Worm (Caenorhabditis elegans) whole organism, L1 larva: ENCODE results near the gene slc-17.1.

Experiments
- C16A3.4 ChIP-seq: fragments of 150-350 bp; optimal IDR thresholded peaks from 2 replicates; lab custom pipeline; 2014; ENCODE audit warnings: missing biosample characterization, missing genetic modification characterization
- ama-1 ChIP-seq: fragments of 150-350 bp; optimal IDR thresholded peaks from 2 replicates; lab custom pipeline; 2014
- blmp-1 ChIP-seq: fragments of 150-350 bp; optimal IDR thresholded peaks from 2 replicates; lab custom pipeline; 2014; ENCODE audit warnings: missing biosample characterization, missing genetic modification characterization
- ceh-63 ChIP-seq: fragments of 200-800 bp; sonication (Bioruptor generic); optimal IDR thresholded peaks from 2 replicates; lab custom pipeline; 2018; ENCODE audit warnings: mild to moderate bottlenecking, missing genetic modification characterization, missing compliant biosample characterization
- ceh-82 ChIP-seq, 3 experiments: fragments of 150-350 bp in 1 of 3; sonication (generic microtip) in 2 of 3; optimal IDR thresholded peaks; 2 replicates each; lab custom pipeline; 2014 to 2017; ENCODE audit warnings: missing biosample characterization in 3 of 3, missing genetic modification characterization in 3 of 3
- ceh-88 ChIP-seq: fragments of 200-800 bp; sonication (Bioruptor generic); IDR thresholded peaks from 2 replicates; pipeline ENCODE4 v1.3.6; 2022; ENCODE audit warnings: missing genetic modification characterization, missing compliant biosample characterization
- ceh-90 ChIP-seq: sonication (generic microtip); optimal IDR thresholded peaks from 2 replicates; lab custom pipeline; 2016; ENCODE audit warnings: missing genetic modification characterization, missing compliant biosample characterization
- dpl-1 ChIP-seq, 3 experiments: fragments of 150-350 bp in 2 of 3; sonication (generic microtip) in 1 of 3; optimal IDR thresholded peaks; 2 replicates each; lab custom pipeline; 2014 to 2017; ENCODE audit warnings: missing biosample characterization in 3 of 3, missing genetic modification characterization in 3 of 3, missing genetic modification reagents in 3 of 3
- dsc-1 ChIP-seq: sonication (generic microtip); optimal IDR thresholded peaks from 2 replicates; lab custom pipeline; 2016; ENCODE audit warnings: mild to moderate bottlenecking, missing genetic modification characterization, missing compliant biosample characterization
- elt-2 ChIP-seq: sonication (generic microtip); optimal IDR thresholded peaks from 2 replicates; lab custom pipeline; 2016; ENCODE audit warnings: missing genetic modification characterization, mild to moderate bottlenecking, inconsistent platforms, missing compliant biosample characterization, missing genetic modification reagents
- elt-3 ChIP-seq, 6 experiments: fragments of 150-350 bp in 1 of 6; sonication (generic microtip); optimal IDR thresholded peaks; 2 replicates each; lab custom pipeline; 2017 to 2018; ENCODE audit warnings: missing biosample characterization in 6 of 6, missing genetic modification characterization in 6 of 6, inconsistent platforms in 1 of 6
- fos-1 ChIP-seq: fragments of 150-350 bp; optimal IDR thresholded peaks from 2 replicates; lab custom pipeline; 2014; ENCODE audit warnings: missing biosample characterization, missing genetic modification characterization
- grh-1 ChIP-seq: fragments of 200-800 bp; sonication (Bioruptor generic); IDR thresholded peaks from 2 replicates; pipeline ENCODE4 v1.3.6; 2022; ENCODE audit warnings: missing genetic modification reagents, missing genetic modification characterization, missing compliant biosample characterization
- hpl-2 ChIP-seq: fragments of 150-350 bp; optimal IDR thresholded peaks from 2 replicates; lab custom pipeline; 2014; ENCODE audit warnings: missing biosample characterization, missing genetic modification reagents, missing genetic modification characterization
- lin-14 ChIP-seq: fragments of 200-800 bp; sonication (Bioruptor generic); optimal IDR thresholded peaks from 2 replicates; lab custom pipeline; 2018; ENCODE audit warnings: mild to moderate bottlenecking, missing genetic modification characterization, moderate library complexity, missing compliant biosample characterization
- lin-35 ChIP-seq, 2 experiments: fragments of 150-350 bp; optimal IDR thresholded peaks; 2 replicates each; lab custom pipeline; 2014; ENCODE audit warnings: missing biosample characterization in 2 of 2, missing genetic modification characterization in 2 of 2, missing genetic modification reagents in 2 of 2
- mab-9 ChIP-seq: fragments of 200-800 bp; sonication (Bioruptor generic); IDR thresholded peaks from 2 replicates; pipeline ENCODE4 v1.3.6; 2022; ENCODE audit warnings: missing genetic modification reagents, missing genetic modification characterization, missing compliant biosample characterization
- mdl-1 ChIP-seq, 2 experiments: fragments of 150-350 bp; optimal IDR thresholded peaks; 2 replicates each; lab custom pipeline; 2014 to 2017; ENCODE audit warnings: missing biosample characterization in 2 of 2, missing genetic modification characterization in 2 of 2, inconsistent platforms in 1 of 2
- mep-1 ChIP-seq: fragments of 150-350 bp; optimal IDR thresholded peaks from 2 replicates; lab custom pipeline; 2014; ENCODE audit warnings: missing biosample characterization, missing genetic modification characterization
- nhr-19 ChIP-seq: fragments of 200-800 bp; sonication (Bioruptor generic); conservative IDR thresholded peaks from 2 replicates; pipeline ENCODE4 v1.3.6; 2022; ENCODE audit warnings: missing genetic modification characterization, missing compliant biosample characterization
- nhr-20 ChIP-seq: sonication (generic microtip); optimal IDR thresholded peaks from 2 replicates; lab custom pipeline; 2016; ENCODE audit warnings: mild to moderate bottlenecking, missing genetic modification characterization, missing compliant biosample characterization
- nhr-47 ChIP-seq: sonication (generic microtip); optimal IDR thresholded peaks from 2 replicates; lab custom pipeline; 2016; ENCODE audit warnings: mild to moderate bottlenecking, missing genetic modification characterization, moderate library complexity, missing compliant biosample characterization
- nhr-71 ChIP-seq: sonication (generic microtip); optimal IDR thresholded peaks from 2 replicates; lab custom pipeline; 2016; ENCODE audit warnings: mild to moderate bottlenecking, missing genetic modification characterization, moderate library complexity, missing compliant biosample characterization
- nhr-76 ChIP-seq: sonication (generic microtip); optimal IDR thresholded peaks from 2 replicates; lab custom pipeline; 2017; ENCODE audit warnings: missing biosample characterization, missing genetic modification characterization
- nhr-85 ChIP-seq: sonication (generic microtip); peaks from one replicate; lab custom pipeline; 2016; ENCODE audit warnings: missing genetic modification characterization, inconsistent platforms, missing compliant biosample characterization
- nhr-90 ChIP-seq: sonication (generic microtip); optimal IDR thresholded peaks from 2 replicates; lab custom pipeline; 2016; ENCODE audit warnings: mild to moderate bottlenecking, missing genetic modification characterization, missing compliant biosample characterization; ENCODE audit not compliant: poor library complexity
- rnt-1 ChIP-seq: sonication (generic microtip); optimal IDR thresholded peaks from 2 replicates; lab custom pipeline; 2016; ENCODE audit warnings: mild to moderate bottlenecking, missing genetic modification characterization, moderate library complexity, missing compliant biosample characterization
- skn-1 ChIP-seq: fragments of 150-350 bp; optimal IDR thresholded peaks from 2 replicates; lab custom pipeline; 2014; ENCODE audit warnings: missing biosample characterization, missing genetic modification characterization
- snu-23 ChIP-seq: sonication (generic microtip); optimal IDR thresholded peaks from 2 replicates; lab custom pipeline; 2016; ENCODE audit warnings: missing genetic modification characterization, missing compliant biosample characterization
- swsn-7 ChIP-seq: sonication (generic microtip); optimal IDR thresholded peaks from 2 replicates; lab custom pipeline; 2016; ENCODE audit warnings: missing genetic modification characterization, missing compliant biosample characterization
- unc-98 ChIP-seq: fragments of 200-800 bp; sonication (Bioruptor generic); IDR thresholded peaks from 2 replicates; pipeline ENCODE4 v1.3.6; 2022; ENCODE audit warnings: missing genetic modification characterization, missing compliant biosample characterization
- ztf-11 ChIP-seq, 2 experiments: sonication (generic microtip); optimal IDR thresholded peaks; 2 replicates each; lab custom pipeline; 2016 to 2017; ENCODE audit warnings: missing genetic modification characterization in 2 of 2, missing biosample characterization in 1 of 2, missing compliant biosample characterization in 1 of 2

Gene slc-17.1

ce11 chrX:17479694-17480574, 15.2 kb upstream of the slc-17.1 start (continued):
- peak; percentile 74; the same call in 1 of the 2 replicates for TF ChIP-seq ceh-88
- peak; percentile 98 for TF ChIP-seq lin-14 (GFP tag; lab: Kevin White, UChicago)

ce11 chrX:17478677-17479076, 14.0 kb upstream of the slc-17.1 start:
- TF ChIP-seq elt-2 (tag; lab: Kevin White, UChicago) = peak; percentile 33
- TF ChIP-seq fos-1 = no peak
- TF ChIP-seq ceh-88 = no peak
- no peak for TF ChIP-seq ceh-63 (GFP tag; lab: Kevin White, UChicago)

- TF ChIP-seq ama-1 (lab: Kevin White, UChicago) = no peak
- TF ChIP-seq dpl-1 (GFP tag; optimal IDR thresholded peaks at IDR 0.05; lab: Kevin White, UChicago) = no peak
- TF ChIP-seq lin-14 (GFP tag; lab: Kevin White, UChicago) = peak; percentile 35
- TF ChIP-seq nhr-76 (tag; lab: Kevin White, UChicago) = no peak
- TF ChIP-seq lin-35 (GFP tag; optimal IDR thresholded peaks at IDR 0.05; lab: Kevin White, UChicago) = peak in 1 of 2 experiments; percentile 30
- no peak for TF ChIP-seq ztf-11 (tag; optimal IDR thresholded peaks at IDR 0.05; lab: Kevin White, UChicago)
- no peak for TF ChIP-seq ceh-82 (tag; optimal IDR thresholded peaks at IDR 0.05; lab: Kevin White, UChicago)
- TF ChIP-seq snu-23 = peak; percentile 27
- TF ChIP-seq unc-98 (GFP tag; lab: Robert Waterston, UW) = no peak
- TF ChIP-seq elt-3 (tag; optimal IDR thresholded peaks at IDR 0.05; lab: Kevin White, UChicago) = peak in 1 of 6 experiments; percentile 66
- peak; percentile 31 for TF ChIP-seq blmp-1 (tag; lab: Kevin White, UChicago)
- peak; percentile 27 for TF ChIP-seq nhr-90 (tag; lab: Kevin White, UChicago)
- peak; percentile 15 for TF ChIP-seq nhr-71
- TF ChIP-seq elt-2 (tag; lab: Kevin White, UChicago) = peak; percentile 71
- TF ChIP-seq mep-1 = peak; percentile 3
- TF ChIP-seq nhr-20 (tag; lab: Kevin White, UChicago) = peak; percentile 41
Measured at ce11 chrX:17475974-17476373, 11.3 kb upstream of the slc-17.1 start.

- peak; percentile 67 for TF ChIP-seq dsc-1 (tag; lab: Kevin White, UChicago)
- TF ChIP-seq snu-23 = peak; percentile 58
- peak; percentile 1 for TF ChIP-seq skn-1 (tag; lab: Kevin White, UChicago)
- no peak for TF ChIP-seq ceh-90
- peak; percentile 5 for TF ChIP-seq swsn-7 (tag; lab: Kevin White, UChicago)
- TF ChIP-seq rnt-1 = peak; percentile 25
- TF ChIP-seq nhr-85 = peak; percentile 89
- TF ChIP-seq elt-3 (tag; optimal IDR thresholded peaks at IDR 0.05; lab: Kevin White, UChicago) = peak in 4 of 6 experiments; percentile 5 to 86 (median 46)
- peak; percentile 58 for TF ChIP-seq lin-14 (GFP tag; lab: Kevin White, UChicago)
- TF ChIP-seq mep-1 = peak; percentile 12
- TF ChIP-seq blmp-1 (tag; lab: Kevin White, UChicago) = peak; percentile 3
- peak; percentile 51 for TF ChIP-seq nhr-20 (tag; lab: Kevin White, UChicago)
- peak in 1 of 2 experiments; percentile 17 for TF ChIP-seq mdl-1 (tag; optimal IDR thresholded peaks at IDR 0.05; lab: Kevin White, UChicago)
- TF ChIP-seq hpl-2 (GFP tag; lab: Kevin White, UChicago) = no peak
- no peak for TF ChIP-seq C16A3.4 (tag; lab: Kevin White, UChicago)
- no peak for TF ChIP-seq nhr-76 (tag; lab: Kevin White, UChicago)
- TF ChIP-seq nhr-19 = peak; percentile 19; the same call in 1 of the 2 replicates
- peak; percentile 9 to 16 for TF ChIP-seq lin-35 (GFP tag; optimal IDR thresholded peaks at IDR 0.05; lab: Kevin White, UChicago)
- TF ChIP-seq nhr-47 (tag; lab: Kevin White, UChicago) = peak; percentile 19
- TF ChIP-seq nhr-71 = peak; percentile 61
- TF ChIP-seq mab-9 (GFP tag; lab: Robert Waterston, UW) = no peak
- TF ChIP-seq grh-1 (GFP tag; lab: Robert Waterston, UW) = peak; percentile 87
- TF ChIP-seq ceh-82 (tag; optimal IDR thresholded peaks at IDR 0.05; lab: Kevin White, UChicago) = peak in 1 of 3 experiments; percentile 16
Measured at ce11 chrX:17474521-17475170, 9.9 kb upstream of the slc-17.1 start, which contains the start of gene tps-1. tps-1 (minus strand) TSS chrX:17474534.
